Fruit fly (Drosophila melanogaster): ENCODE data around the gene CG42366.
A peak's percentile ranks its signal among the peaks of the same experiment; 100 is the strongest.

The CG42366 gene

dm6 chr2L:9911783-9912182 is 13.2 kb upstream of the CG42366 start:
- no peak for TF ChIP-seq CG9705 (GFP tag; optimal IDR thresholded peaks at IDR 0.05)
- TF ChIP-seq fru (GFP tag; optimal IDR thresholded peaks at IDR 0.05) = peak; percentile 20
- peak; percentile 9 for TF ChIP-seq Sp1 (GFP tag; optimal IDR thresholded peaks at IDR 0.05)
- peak; percentile 26 for TF ChIP-seq HLH106 (tag; optimal IDR thresholded peaks at IDR 0.05)
- peak; percentile 7 for TF ChIP-seq ey (GFP tag; optimal IDR thresholded peaks at IDR 0.05)
- TF ChIP-seq Mio (GFP tag; optimal IDR thresholded peaks at IDR 0.05) = no peak
- TF ChIP-seq OdsH (GFP tag; optimal IDR thresholded peaks at IDR 0.05) = no peak
- no peak for TF ChIP-seq Dif (GFP tag; optimal IDR thresholded peaks at IDR 0.05; ENCODE audit: partially characterized antibody)
- peak in 1 of 2 experiments; percentile 28 for TF ChIP-seq foxo (GFP tag; optimal IDR thresholded peaks at IDR 0.05)
- TF ChIP-seq Hnf4 (GFP tag; optimal IDR thresholded peaks at IDR 0.05) = peak; percentile 2
- TF ChIP-seq Rel (GFP tag; optimal IDR thresholded peaks at IDR 0.05) = no peak
- peak; percentile 87 for TF ChIP-seq Rel (tag; optimal IDR thresholded peaks at IDR 0.05)
- peak; percentile 31 for TF ChIP-seq h (GFP tag; optimal IDR thresholded peaks at IDR 0.05)

- no peak for TF ChIP-seq Vsx2 (GFP tag; optimal IDR thresholded peaks at IDR 0.05; ENCODE audit: partially characterized antibody)
- no peak for TF ChIP-seq ey (GFP tag; optimal IDR thresholded peaks at IDR 0.05)
- no peak for TF ChIP-seq Rel (GFP tag; optimal IDR thresholded peaks at IDR 0.05)
- TF ChIP-seq Rel (tag; optimal IDR thresholded peaks at IDR 0.05) = peak; percentile 1
- no peak for TF ChIP-seq CrebA (GFP tag; optimal IDR thresholded peaks at IDR 0.05; ENCODE audit: borderline replicate concordance)
- TF ChIP-seq fru (GFP tag; optimal IDR thresholded peaks at IDR 0.05) = no peak
- TF ChIP-seq Hnf4 (GFP tag; optimal IDR thresholded peaks at IDR 0.05) = peak; percentile 31
- TF ChIP-seq Hr83 (GFP tag; optimal IDR thresholded peaks at IDR 0.05; ENCODE audit: poor library complexity, severe bottlenecking) = peak; percentile 2
- TF ChIP-seq jim (GFP tag; optimal IDR thresholded peaks at IDR 0.05) = no peak
- TF ChIP-seq h (GFP tag; optimal IDR thresholded peaks at IDR 0.05) = peak; percentile 13
- TF ChIP-seq Jra (GFP tag; optimal IDR thresholded peaks at IDR 0.05) = peak; percentile 30
- TF ChIP-seq Myc (optimal IDR thresholded peaks at IDR 0.05) = peak; percentile 2
- TF ChIP-seq foxo (GFP tag; optimal IDR thresholded peaks at IDR 0.05) = peak in 1 of 2 experiments; percentile 25
Measured at dm6 chr2L:9912570-9913260, 12.2 kb upstream of the CG42366 start, which contains the start of the genes Etl1 and Srp54. TSS of gene Etl1 (minus strand) at chr2L:9912608. TSS of gene Srp54 (plus strand) at chr2L:9912911.

DNA sequence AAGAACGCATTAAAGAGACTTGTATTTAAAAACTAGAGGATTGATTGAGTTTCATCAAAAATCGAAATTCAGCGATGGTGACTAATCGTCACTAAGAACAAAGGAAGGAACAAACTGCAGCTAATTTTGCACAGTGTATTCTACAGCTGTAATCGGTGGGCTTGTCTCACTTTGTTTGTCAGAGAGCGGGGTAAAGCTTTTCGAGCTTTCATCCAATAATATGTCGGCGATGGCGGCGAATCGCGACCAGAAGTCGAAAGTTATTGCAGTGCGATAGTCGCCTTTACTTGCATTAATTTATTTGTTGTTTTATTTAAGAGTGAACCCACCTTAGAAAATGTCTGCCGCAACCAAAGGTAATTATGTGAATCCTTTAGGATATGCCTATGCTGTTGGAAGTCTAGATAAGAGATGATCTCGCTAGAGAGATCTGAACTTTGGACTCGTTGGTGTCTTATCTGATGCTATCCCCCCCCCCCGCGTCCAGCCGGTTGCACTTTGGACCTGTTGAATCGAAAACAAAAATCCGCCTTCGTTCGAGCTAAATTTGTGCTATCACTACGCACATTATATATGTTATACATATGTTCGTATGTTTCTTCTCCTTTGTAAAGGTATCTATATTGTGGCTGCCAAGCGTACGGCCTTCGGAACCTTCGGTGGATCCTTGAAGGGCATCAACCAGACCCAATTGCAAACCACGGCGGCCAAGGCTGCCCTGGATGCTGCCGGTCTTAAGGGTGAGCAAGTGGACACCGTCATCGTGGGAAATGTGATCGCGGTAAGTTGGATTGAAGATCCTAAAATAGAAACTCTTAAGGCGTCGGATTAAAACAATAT is 9.7 kb upstream of the CG42366 start, which contains the start of gene yip2:
yip2 (plus strand) TSS at position 243 of the 840 bp plus-strand sequence.
- TF ChIP-seq lola (GFP tag; optimal IDR thresholded peaks at IDR 0.05) (no peak), sage (GFP tag; optimal IDR thresholded peaks at IDR 0.05) (peak; percentile 58), Vsx2 (GFP tag; optimal IDR thresholded peaks at IDR 0.05; ENCODE audit: partially characterized antibody) (no peak), tai (GFP tag; optimal IDR thresholded peaks at IDR 0.05) (no peak), br (GFP tag; optimal IDR thresholded peaks at IDR 0.05) (peak; percentile 65), OdsH (GFP tag; optimal IDR thresholded peaks at IDR 0.05) (peak; percentile 35), dsf (GFP tag; optimal IDR thresholded peaks at IDR 0.05; ENCODE audit: borderline replicate concordance) (peak; percentile 19), Jra (GFP tag; optimal IDR thresholded peaks at IDR 0.05) (peak; percentile 85), Hr83 (GFP tag; optimal IDR thresholded peaks at IDR 0.05; ENCODE audit: poor library complexity, severe bottlenecking) (peak; percentile 22), psq (GFP tag; optimal IDR thresholded peaks at IDR 0.05) (peak; percentile 43), ey (GFP tag; optimal IDR thresholded peaks at IDR 0.05) (peak; percentile 42), HLH106 (tag; optimal IDR thresholded peaks at IDR 0.05) (peak; percentile 35), sv (GFP tag; optimal IDR thresholded peaks at IDR 0.05) (peak; percentile 26), pan (optimal IDR thresholded peaks at IDR 0.05) (no peak), Dfd (GFP tag; optimal IDR thresholded peaks at IDR 0.05) (no peak), usp (GFP tag; optimal IDR thresholded peaks at IDR 0.05) (no peak), rgr (GFP tag; optimal IDR thresholded peaks at IDR 0.05) (peak; percentile 61), Sp1 (GFP tag; optimal IDR thresholded peaks at IDR 0.05) (peak; percentile 82), CG32264 (GFP tag; optimal IDR thresholded peaks at IDR 0.05) (no peak), foxo (GFP tag; optimal IDR thresholded peaks at IDR 0.05) (peak; percentile 17 to 59), woc (GFP tag; optimal IDR thresholded peaks at IDR 0.05) (peak; percentile 61), CG9705 (GFP tag; optimal IDR thresholded peaks at IDR 0.05) (peak; percentile 48), h (GFP tag; optimal IDR thresholded peaks at IDR 0.05) (peak; percentile 61), Hnf4 (GFP tag; optimal IDR thresholded peaks at IDR 0.05) (peak; percentile 100), Rel (GFP tag; optimal IDR thresholded peaks at IDR 0.05) (peak; percentile 86), Rel (tag; optimal IDR thresholded peaks at IDR 0.05) (peak; percentile 71), fru (GFP tag; optimal IDR thresholded peaks at IDR 0.05) (peak; percentile 64), brk (GFP tag; optimal IDR thresholded peaks at IDR 0.05) (no peak)
